Worm (Caenorhabditis elegans) whole organism, L4 larva: ENCODE data around the gene C33D9.10.

Experiments used
- lin-13 ChIP-seq: fragments of 150-350 bp; optimal IDR thresholded peaks from 2 replicates; lab custom pipeline; 2014; ENCODE audit warnings: missing biosample characterization, missing genetic modification reagents, missing genetic modification characterization
- nhr-11 ChIP-seq: fragments of 150-350 bp; optimal IDR thresholded peaks from 2 replicates; lab custom pipeline; 2014; ENCODE audit warnings: missing biosample characterization, missing genetic modification characterization
- nhr-48 ChIP-seq: sonication (generic microtip); optimal IDR thresholded peaks from 2 replicates; lab custom pipeline; 2016; ENCODE audit warnings: mild to moderate bottlenecking, missing genetic modification characterization, missing compliant biosample characterization
- pha-4 ChIP-seq, 2 experiments: fragments of 150-350 bp in 1 of 2; fragments of 200-800 bp in 1 of 2; sonication (Bioruptor generic) in 1 of 2; IDR thresholded peaks in 1 of 2; optimal IDR thresholded peaks in 1 of 2; 2 replicates each; pipeline versions ENCODE4 v1.3.6 to Lab custom; 2014 to 2022; ENCODE audit warnings: missing genetic modification characterization in 2 of 2, missing genetic modification reagents in 2 of 2, missing biosample characterization in 1 of 2, missing compliant biosample characterization in 1 of 2
- unc-39 ChIP-seq: sonication (generic microtip); optimal IDR thresholded peaks from 2 replicates; lab custom pipeline; 2017; ENCODE audit warnings: missing biosample characterization, missing genetic modification characterization
- unc-62 ChIP-seq, 3 experiments: fragments of 150-350 bp in 1 of 3; sonication (generic microtip); optimal IDR thresholded peaks in 2 of 3; peaks in 1 of 3; 1 replicate in 1 of 3; 2 replicates in 2 of 3; lab custom pipeline; 2014 to 2017; ENCODE audit warnings: missing biosample characterization in 3 of 3, missing genetic modification characterization in 3 of 3, missing genetic modification reagents in 3 of 3, missing genotype in 1 of 3
- zag-1 ChIP-seq: fragments of 150-350 bp; optimal IDR thresholded peaks from 2 replicates; lab custom pipeline; 2014; ENCODE audit warnings: missing biosample characterization, missing genetic modification characterization
- ztf-7 ChIP-seq: fragments of 150-350 bp; optimal IDR thresholded peaks from 2 replicates; lab custom pipeline; 2014; ENCODE audit warnings: missing biosample characterization, missing genetic modification characterization

DNA sequence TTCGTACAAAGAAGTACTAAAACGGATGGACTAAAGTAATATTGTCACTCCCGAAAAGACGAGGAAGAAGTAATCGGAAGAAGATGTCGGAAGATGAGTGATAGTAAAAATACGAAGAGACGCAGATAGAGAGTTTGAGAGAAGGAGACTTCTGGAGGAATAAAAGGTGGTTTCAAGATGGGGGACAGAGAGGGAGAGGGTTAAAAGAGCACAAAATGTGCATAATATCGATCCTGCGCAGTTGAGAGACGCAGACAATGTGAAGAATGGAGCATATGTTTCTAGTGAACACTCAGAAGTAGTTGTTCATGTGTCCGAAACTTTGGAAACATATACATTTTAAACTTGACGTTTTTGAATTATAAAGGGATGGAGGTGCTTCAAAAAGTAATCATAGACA is 25.5 kb downstream of the C33D9.10 start:
- no peak for TF ChIP-seq pha-4 (GFP tag; IDR thresholded peaks at IDR 0.05; lab: Robert Waterston, UW)
- TF ChIP-seq pha-4 (tag; optimal IDR thresholded peaks at IDR 0.05; lab: Kevin White, UChicago) = no peak
- no peak for TF ChIP-seq nhr-11 (tag; lab: Kevin White, UChicago)
- no peak for TF ChIP-seq ztf-7
- no peak for TF ChIP-seq unc-39 (tag; lab: Kevin White, UChicago)
- no peak for TF ChIP-seq zag-1
- no peak for TF ChIP-seq nhr-48
- TF ChIP-seq lin-13 (GFP tag; lab: Kevin White, UChicago) = no peak
- TF ChIP-seq unc-62 (GFP tag; optimal IDR thresholded peaks at IDR 0.05 in 1 of 2; lab: Kevin White, UChicago) = peak in 1 of 2 experiments; percentile 98
- TF ChIP-seq unc-62 (tag; optimal IDR thresholded peaks at IDR 0.05; lab: Kevin White, UChicago) = no peak
